Fruit fly (Drosophila melanogaster): ENCODE data around the gene PK2-R1.

PK2-R1 gene

DNA sequence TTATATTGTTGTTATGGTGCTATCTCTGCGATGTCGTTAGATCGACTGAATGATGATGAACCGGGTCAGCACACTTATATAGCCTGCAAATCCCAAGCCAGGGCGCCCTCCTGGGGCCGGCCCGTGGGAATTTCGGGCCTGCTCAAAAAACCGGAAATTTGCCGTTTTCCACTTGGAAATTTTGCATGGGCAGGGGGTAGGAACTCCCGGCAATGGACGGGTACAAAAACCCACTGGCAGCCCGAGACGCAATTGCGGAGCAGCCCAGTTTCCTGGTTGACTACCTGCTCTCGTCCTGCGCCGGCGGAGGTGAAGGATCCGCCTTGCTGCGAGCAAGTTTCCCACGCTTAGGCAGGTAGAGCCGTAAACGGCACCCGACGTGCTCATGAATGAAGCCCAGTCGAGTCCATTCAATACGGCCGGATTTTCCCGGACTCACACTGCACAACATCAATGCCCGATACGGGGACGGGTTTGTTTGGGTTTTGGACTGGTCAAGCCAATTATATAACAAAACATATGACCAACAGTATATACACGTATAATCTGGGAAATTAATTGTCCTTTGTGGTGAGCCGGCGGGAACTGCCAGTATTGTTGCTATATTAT lies 44.9 kb upstream of the PK2-R1 start, which contains the start of gene wntD (continued):
- TF ChIP-seq CG11696 (GFP tag; IDR thresholded peaks at IDR 0.05) (no peak), YL-1 (GFP tag; optimal IDR thresholded peaks at IDR 0.05) (no peak), Stat92E (GFP tag; optimal IDR thresholded peaks at IDR 0.05) (no peak), Bdp1 (GFP tag; optimal IDR thresholded peaks at IDR 0.05) (no peak), twi (tag; optimal IDR thresholded peaks at IDR 0.05) (peak; percentile 86), Oli (tag; optimal IDR thresholded peaks at IDR 0.05) (no peak), tio (GFP tag; optimal IDR thresholded peaks at IDR 0.05) (no peak), chinmo (GFP tag; IDR thresholded peaks at IDR 0.05; ENCODE audit: partially characterized antibody) (no peak), insv (GFP tag; optimal IDR thresholded peaks at IDR 0.05) (peak in 1 of 2 experiments; percentile 64), Fer2 (tag; optimal IDR thresholded peaks at IDR 0.05) (no peak), Lpt (GFP tag; optimal IDR thresholded peaks at IDR 0.05) (no peak), CG7357 (GFP tag; IDR thresholded peaks at IDR 0.05) (0 out of 3 replicates have a peak, but pooled peaks have one; percentile 10), cato (GFP tag; optimal IDR thresholded peaks at IDR 0.05; ENCODE audit: borderline replicate concordance) (no peak), CG8944 (GFP tag; optimal IDR thresholded peaks at IDR 0.05) (no peak), Hey (tag; optimal IDR thresholded peaks at IDR 0.05) (no peak), NC2β (GFP tag; optimal IDR thresholded peaks at IDR 0.05) (no peak), sqz (GFP tag; optimal IDR thresholded peaks at IDR 0.05) (no peak), Hr39 (optimal IDR thresholded peaks at IDR 0.05) (no peak), zen (tag; optimal IDR thresholded peaks at IDR 0.05) (peak; percentile 42), dimm (GFP tag; IDR thresholded peaks at IDR 0.05) (no peak), Spps (tag; optimal IDR thresholded peaks at IDR 0.05) (no peak), CG4404 (GFP tag; IDR thresholded peaks at IDR 0.05) (no peak), Tbp (GFP tag; optimal IDR thresholded peaks at IDR 0.05) (no peak), ATbp (GFP tag; optimal IDR thresholded peaks at IDR 0.05) (no peak), Atf-2 (GFP tag; optimal IDR thresholded peaks at IDR 0.05) (no peak), zen2 (GFP tag; IDR thresholded peaks at IDR 0.05; ENCODE audit: partially characterized antibody) (no peak), sd (tag; optimal IDR thresholded peaks at IDR 0.05) (no peak), CG9609 (GFP tag; optimal IDR thresholded peaks at IDR 0.05) (no peak), CG2712 (tag; optimal IDR thresholded peaks at IDR 0.05) (no peak), pnt (GFP tag; optimal IDR thresholded peaks at IDR 0.05) (no peak), CG8478 (optimal IDR thresholded peaks at IDR 0.05) (no peak), HLH54F (GFP tag; optimal IDR thresholded peaks at IDR 0.05) (no peak), bigmax (GFP tag; optimal IDR thresholded peaks at IDR 0.05) (no peak), gt (GFP tag; IDR thresholded peaks at IDR 0.05) (peak; percentile 37; the same call in 1 of the 2 replicates), CG12391 (tag; optimal IDR thresholded peaks at IDR 0.05) (no peak), Blimp-1 (GFP tag; optimal IDR thresholded peaks at IDR 0.05) (no peak), ara (GFP tag; IDR thresholded peaks at IDR 0.05) (no peak), cg (GFP tag; optimal IDR thresholded peaks at IDR 0.05) (no peak), sisA (GFP tag; IDR thresholded peaks at IDR 0.05) (no peak), CG10979 (tag; optimal IDR thresholded peaks at IDR 0.05) (no peak), ci (GFP tag; IDR thresholded peaks at IDR 0.05) (no peak), CG1529 (GFP tag; optimal IDR thresholded peaks at IDR 0.05) (no peak), CG17568 (GFP tag; optimal IDR thresholded peaks at IDR 0.05) (no peak), amos (GFP tag; IDR thresholded peaks at IDR 0.05; ENCODE audit: partially characterized antibody) (no peak), mirr (GFP tag; optimal IDR thresholded peaks at IDR 0.05) (no peak), Optix (GFP tag; IDR thresholded peaks at IDR 0.05) (no peak), CG10321 (GFP tag; IDR thresholded peaks at IDR 0.05) (no peak), C15 (GFP tag; IDR thresholded peaks at IDR 0.05) (no peak), wek (GFP tag; optimal IDR thresholded peaks at IDR 0.05) (no peak), croc (GFP tag; conservative IDR thresholded peaks at IDR 0.05) (no peak), dati (GFP tag; IDR thresholded peaks at IDR 0.05) (no peak)

Data from whole organism, embryonic.